Fruit fly (Drosophila melanogaster) Kc167 (cell line): ENCODE measurements around the gene CG9747.

Experiments used
- h ChIP-seq: fragments of >200 bp; optimal IDR thresholded peaks from 3 replicates; lab custom pipeline; 2018; ENCODE audit warnings: missing external identifiers
- psq ChIP-seq: fragments of >200 bp; optimal IDR thresholded peaks from 2 replicates; lab custom pipeline; 2017; ENCODE audit warnings: missing external identifiers

- TF ChIP-seq psq (lab: Kevin White, UChicago) (no peak), h (no peak)
Observed at dm6 chr3R:30237634-30238033, 46.6 kb upstream of the CG9747 start, which contains the start of gene CG43448.
